Fruit fly (Drosophila melanogaster): ENCODE measurements around the gene Plap.

- TF ChIP-seq psq (optimal IDR thresholded peaks at IDR 0.05) (no peak), Dll (optimal IDR thresholded peaks at IDR 0.05) (no peak), CG8478 (optimal IDR thresholded peaks at IDR 0.05) (no peak), EcR (GFP tag; optimal IDR thresholded peaks at IDR 0.05) (no peak), pan (optimal IDR thresholded peaks at IDR 0.05) (no peak), usp (GFP tag; optimal IDR thresholded peaks at IDR 0.05) (no peak)
Measured at dm6 chr2L:1211528-1211927, 41.4 kb upstream of the Plap start.
